Worm (Caenorhabditis elegans): ENCODE data around the gene F49C12.3.

The F49C12.3 gene

ce11 chrIV:9318147-9318546 is 17.9 kb downstream of the F49C12.3 start:
- TF ChIP-seq nhr-120 (GFP tag; IDR thresholded peaks at IDR 0.05) (no peak), let-607 (tag; optimal IDR thresholded peaks at IDR 0.05) (no peak), ztf-28 (GFP tag; IDR thresholded peaks at IDR 0.05) (no peak), snpc-4 (GFP tag; optimal IDR thresholded peaks at IDR 0.05) (no peak), snpc-4 (tag; optimal IDR thresholded peaks at IDR 0.05) (peak in 1 of 4 experiments; percentile 10), madf-6 (GFP tag; IDR thresholded peaks at IDR 0.05) (peak; percentile 46; the same call in 1 of the 2 replicates), mcd-1 (GFP tag; IDR thresholded peaks at IDR 0.05) (no peak), Y56A3A.18 (GFP tag; IDR thresholded peaks at IDR 0.05) (no peak), unc-130 (GFP tag; optimal IDR thresholded peaks at IDR 0.05) (no peak), B0035.1 (tag; optimal IDR thresholded peaks at IDR 0.05) (no peak), lin-54 (GFP tag; optimal IDR thresholded peaks at IDR 0.05) (no peak), snpc-3.4 (tag; optimal IDR thresholded peaks at IDR 0.05) (peak; percentile 3), madf-10 (tag; optimal IDR thresholded peaks at IDR 0.05) (no peak), aptf-3 (GFP tag; IDR thresholded peaks at IDR 0.05) (0 out of 2 replicates have a peak, but pooled peaks have one; percentile 22), unc-62 (GFP tag; optimal IDR thresholded peaks at IDR 0.05) (no peak), ets-4 (GFP tag; optimal IDR thresholded peaks at IDR 0.05) (no peak), F22D6.2 (tag; optimal IDR thresholded peaks at IDR 0.05) (no peak), ztf-3 (GFP tag; optimal IDR thresholded peaks at IDR 0.05) (no peak), dox-1 (GFP tag; IDR thresholded peaks at IDR 0.05) (no peak; the same call in 1 of the 2 replicates), D2030.7 (GFP tag; IDR thresholded peaks at IDR 0.05) (no peak), ama-1 (optimal IDR thresholded peaks at IDR 0.05) (no peak), ama-1 (GFP tag; optimal IDR thresholded peaks at IDR 0.05) (no peak), akir-1 (GFP tag; optimal IDR thresholded peaks at IDR 0.05) (no peak), ceh-27 (GFP tag; optimal IDR thresholded peaks at IDR 0.05) (no peak), egrh-3 (GFP tag; IDR thresholded peaks at IDR 0.05) (no peak), atf-7 (tag; optimal IDR thresholded peaks at IDR 0.05) (no peak), fkh-3 (tag; optimal IDR thresholded peaks at IDR 0.05) (no peak), nfya-2 (GFP tag; IDR thresholded peaks at IDR 0.05) (no peak), zim-3 (tag; optimal IDR thresholded peaks at IDR 0.05) (no peak), nfyb-1 (GFP tag; IDR thresholded peaks at IDR 0.05) (no peak), F23B12.7 (tag; optimal IDR thresholded peaks at IDR 0.05; ENCODE audit: insufficient read depth) (no peak), snpc-1.3 (tag; optimal IDR thresholded peaks at IDR 0.05; ENCODE audit: insufficient read depth) (no peak), rec-8 (tag; optimal IDR thresholded peaks at IDR 0.05) (no peak), attf-6 (GFP tag; IDR thresholded peaks at IDR 0.05) (no peak), repo-1 (tag; optimal IDR thresholded peaks at IDR 0.05) (peak; percentile 41), lin-26 (GFP tag; IDR thresholded peaks at IDR 0.05) (no peak), attf-5 (GFP tag; optimal IDR thresholded peaks at IDR 0.05) (no peak), ztf-25 (GFP tag; IDR thresholded peaks at IDR 0.05) (no peak), athp-1 (tag; optimal IDR thresholded peaks at IDR 0.05) (peak; percentile 25), K11D2.4 (GFP tag; IDR thresholded peaks at IDR 0.05) (no peak), F10E7.11 (tag; optimal IDR thresholded peaks at IDR 0.05) (peak; percentile 52)
